Worm (Caenorhabditis elegans) whole organism, L4/young adult: ENCODE measurements around the gene F34H10.4.
A peak's percentile ranks its signal among the peaks of the same experiment; 100 is the strongest.

Experiments
- W03F9.2 ChIP-seq: fragments of 150-350 bp; optimal IDR thresholded peaks from 2 replicates; lab custom pipeline; 2014; ENCODE audit warnings: missing biosample characterization, missing genetic modification characterization
- dao-5 ChIP-seq: sonication (generic microtip); optimal IDR thresholded peaks from 2 replicates; lab custom pipeline; 2016; ENCODE audit warnings: missing genotype, missing genetic modification characterization, moderate library complexity, missing compliant biosample characterization
- him-1 ChIP-seq: sonication (generic microtip); optimal IDR thresholded peaks from 2 replicates; lab custom pipeline; 2016; ENCODE audit warnings: missing genotype, missing genetic modification reagents, missing genetic modification characterization, missing compliant biosample characterization

DNA sequence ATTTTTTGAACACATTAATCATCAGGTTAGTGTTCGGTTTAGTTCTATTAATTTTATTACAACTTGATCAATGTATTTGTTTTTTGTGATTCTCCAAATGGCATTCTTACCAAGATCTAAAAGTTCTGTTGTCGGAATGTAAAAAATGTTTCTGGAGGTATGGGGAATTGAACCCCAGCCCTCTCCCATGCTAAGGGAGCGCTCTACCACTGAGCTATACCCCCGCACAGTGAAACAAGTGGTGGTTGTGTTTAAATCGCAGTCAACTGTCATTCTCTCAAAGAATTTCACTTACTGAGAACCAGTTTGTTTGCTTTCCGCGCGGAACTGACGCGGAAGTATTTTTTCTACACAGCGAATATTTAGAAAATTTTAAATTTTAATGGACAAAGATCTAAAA is 10.6 kb upstream of the F34H10.4 start:
- no peak for TF ChIP-seq W03F9.2 (tag; lab: Kevin White, UChicago)
- TF ChIP-seq him-1 (tag; lab: Kevin White, UChicago): peak; percentile 34
- no peak for TF ChIP-seq dao-5 (tag; lab: Kevin White, UChicago)
